Worm (Caenorhabditis elegans) whole organism, L4 larva: ENCODE measurements around the gene H11E01.3.

ENCODE experiments used
- jun-1 ChIP-seq: fragments of 150-350 bp; optimal IDR thresholded peaks from 2 replicates; lab custom pipeline; 2014; ENCODE audit warnings: missing biosample characterization, missing genetic modification reagents, missing genetic modification characterization
- lin-1 ChIP-seq: fragments of 200-800 bp; sonication (Bioruptor generic); IDR thresholded peaks from 2 replicates; pipeline ENCODE4 v1.3.6; 2022; ENCODE audit warnings: missing genetic modification reagents, missing genetic modification characterization, missing compliant biosample characterization
- zag-1 ChIP-seq: fragments of 150-350 bp; optimal IDR thresholded peaks from 2 replicates; lab custom pipeline; 2014; ENCODE audit warnings: missing biosample characterization, missing genetic modification characterization

- TF ChIP-seq jun-1 (tag; lab: Kevin White, UChicago) (no peak), zag-1 (tag; lab: Kevin White, UChicago) (no peak), lin-1 (GFP tag; lab: Robert Waterston, UW) (no peak)
Observed at ce11 chrX:1620678-1621449, 16.2 kb downstream of the H11E01.3 start, which contains the start of gene H11E01.2.
